Fruit fly (Drosophila melanogaster) whole organism, embryonic: Measurements from ENCODE around the gene CG14120.

Experiments
- ATbp ChIP-seq: fragments of 200-800 bp; sonication (Bioruptor generic); optimal IDR thresholded peaks from 2 replicates; lab custom pipeline; 2017; ENCODE audit warnings: missing biosample characterization, mild to moderate bottlenecking, missing genetic modification characterization, missing genetic modification reagents
- B-H2 ChIP-seq: fragments of 200-800 bp; sonication (Bioruptor generic); optimal IDR thresholded peaks from 2 replicates; lab custom pipeline; 2018; ENCODE audit warnings: missing biosample characterization, mild to moderate bottlenecking, missing genetic modification characterization
- BtbVII ChIP-seq: fragments of 200-800 bp; sonication (Bioruptor generic); optimal IDR thresholded peaks from 3 replicates; lab custom pipeline; 2017; ENCODE audit warnings: missing biosample characterization, mild to moderate bottlenecking, missing genetic modification characterization
- Bteb2 ChIP-seq: fragments of 200-800 bp; sonication (Bioruptor generic); optimal IDR thresholded peaks from 2 replicates; lab custom pipeline; 2016; ENCODE audit warnings: missing biosample characterization, missing genetic modification characterization
- CG11085 ChIP-seq: fragments of 200-800 bp; sonication (Bioruptor generic); IDR thresholded peaks from 2 replicates; pipeline ENCODE4 v1.3.6; 2022; ENCODE audit warnings: missing biosample characterization, missing genetic modification characterization
- CG13296 ChIP-seq: fragments of 200-800 bp; sonication (Bioruptor generic); optimal IDR thresholded peaks from 3 replicates; lab custom pipeline; 2018; ENCODE audit warnings: missing biosample characterization, mild to moderate bottlenecking, missing genetic modification characterization
- CG16779 ChIP-seq: fragments of 200-800 bp; sonication (Bioruptor generic); IDR thresholded peaks from 2 replicates; pipeline ENCODE4 v1.3.6; 2022; ENCODE audit warnings: missing biosample characterization, missing genetic modification characterization
- CG16813 ChIP-seq: fragments of 200-800 bp; sonication (Bioruptor generic); IDR thresholded peaks from 3 replicates; pipeline ENCODE4 v1.3.6; 2022; ENCODE audit warnings: missing biosample characterization, missing genetic modification characterization; ENCODE audit not compliant: partially characterized antibody
- CG34376 ChIP-seq: fragments of 200-800 bp; sonication (Bioruptor generic); optimal IDR thresholded peaks from 2 replicates; lab custom pipeline; 2018; ENCODE audit warnings: missing biosample characterization, mild to moderate bottlenecking, missing genetic modification characterization
- CG3995 ChIP-seq: fragments of 200-800 bp; sonication (Bioruptor generic); optimal IDR thresholded peaks from 3 replicates; lab custom pipeline; 2016; ENCODE audit warnings: missing biosample characterization, missing genetic modification characterization
- CG43689 ChIP-seq: fragments of 200-800 bp; sonication (Bioruptor generic); IDR thresholded peaks from 2 replicates; pipeline ENCODE4 v1.3.6; 2022; ENCODE audit warnings: missing biosample characterization, missing genetic modification characterization
- CG7357 ChIP-seq: fragments of 200-800 bp; sonication (Bioruptor generic); IDR thresholded peaks from 3 replicates; pipeline ENCODE4 v1.3.6; 2022; ENCODE audit warnings: missing biosample characterization, missing genetic modification characterization
- CG7963 ChIP-seq: fragments of 200-800 bp; sonication (Bioruptor generic); IDR thresholded peaks from 3 replicates; pipeline ENCODE4 v1.3.6; 2022; ENCODE audit warnings: missing biosample characterization, missing genetic modification characterization; ENCODE audit not compliant: partially characterized antibody
- CG8359 ChIP-seq: fragments of 200-800 bp; sonication (Bioruptor generic); optimal IDR thresholded peaks from 2 replicates; lab custom pipeline; 2017; ENCODE audit warnings: missing biosample characterization, mild to moderate bottlenecking, missing genetic modification characterization, borderline replicate concordance
- CG8388 ChIP-seq: fragments of 200-800 bp; sonication (Bioruptor generic); optimal IDR thresholded peaks from 2 replicates; lab custom pipeline; 2019; ENCODE audit warnings: missing biosample characterization, mild to moderate bottlenecking, missing genetic modification characterization, moderate library complexity
- CG9876 ChIP-seq: fragments of 200-800 bp; sonication (Bioruptor generic); optimal IDR thresholded peaks from 2 replicates; lab custom pipeline; 2016; ENCODE audit warnings: missing biosample characterization, missing genetic modification characterization
- CG9932 ChIP-seq: fragments of 200-800 bp; sonication (Bioruptor generic); IDR thresholded peaks from 2 replicates; pipeline ENCODE4 v1.3.6; 2022; ENCODE audit warnings: missing biosample characterization, missing genetic modification characterization
- Dad ChIP-seq: fragments of 200-800 bp; sonication (Bioruptor generic); optimal IDR thresholded peaks from 3 replicates; lab custom pipeline; 2016; ENCODE audit warnings: missing biosample characterization, missing genetic modification characterization
- H2.0 ChIP-seq: fragments of 200-800 bp; sonication (Bioruptor generic); IDR thresholded peaks from 2 replicates; pipeline ENCODE4 v1.3.6; 2022; ENCODE audit warnings: missing biosample characterization, missing genetic modification characterization
- HHEX ChIP-seq: fragments of 200-800 bp; sonication (Bioruptor generic); optimal IDR thresholded peaks from 3 replicates; lab custom pipeline; 2017; ENCODE audit warnings: missing biosample characterization, mild to moderate bottlenecking, missing genetic modification characterization, missing genetic modification reagents
- Hey ChIP-seq: fragments of 200-800 bp; sonication (Bioruptor generic); optimal IDR thresholded peaks from 3 replicates; lab custom pipeline; 2018; ENCODE audit warnings: missing biosample characterization, mild to moderate bottlenecking, missing genetic modification characterization
- Hr39 ChIP-seq: fragments of >200 bp; optimal IDR thresholded peaks from 2 replicates; lab custom pipeline; 2017
- Hr78 ChIP-seq, 2 experiments: fragments of 200-800 bp in 1 of 2; fragments of >200 bp in 1 of 2; sonication (Bioruptor generic) in 1 of 2; optimal IDR thresholded peaks; 2 replicates each; lab custom pipeline; 2017 to 2019; ENCODE audit warnings: missing biosample characterization in 2 of 2, missing genetic modification characterization in 2 of 2, mild to moderate bottlenecking in 1 of 2, moderate library complexity in 1 of 2
- Meics ChIP-seq: fragments of 200-800 bp; sonication (Bioruptor generic); optimal IDR thresholded peaks from 2 replicates; lab custom pipeline; 2017; ENCODE audit warnings: missing biosample characterization, mild to moderate bottlenecking, missing genetic modification characterization
- Mes4 ChIP-seq: fragments of 200-800 bp; sonication (Bioruptor generic); optimal IDR thresholded peaks from 2 replicates; lab custom pipeline; 2016; ENCODE audit warnings: missing biosample characterization, missing genetic modification characterization
- Nf-YA ChIP-seq: fragments of 200-800 bp; sonication (Bioruptor generic); IDR thresholded peaks from 2 replicates; pipeline ENCODE4 v1.3.6; 2022; ENCODE audit warnings: missing biosample characterization, missing genetic modification characterization
- Ravus ChIP-seq: fragments of 200-800 bp; sonication (Bioruptor generic); IDR thresholded peaks from 2 replicates; pipeline ENCODE4 v1.3.6; 2022; ENCODE audit warnings: missing biosample characterization, missing genetic modification characterization
- Sox100B ChIP-seq: fragments of 200-800 bp; sonication (Bioruptor generic); optimal IDR thresholded peaks from 3 replicates; lab custom pipeline; 2018; ENCODE audit warnings: missing biosample characterization, mild to moderate bottlenecking, missing genetic modification characterization
- Sox102F ChIP-seq: fragments of 200-800 bp; sonication (Bioruptor generic); optimal IDR thresholded peaks from 2 replicates; lab custom pipeline; 2018; ENCODE audit warnings: missing biosample characterization, mild to moderate bottlenecking, missing genetic modification characterization, moderate library complexity
- Taf1 ChIP-seq: fragments of 200-800 bp; sonication (Bioruptor generic); IDR thresholded peaks from 2 replicates; pipeline ENCODE4 v1.3.6; 2022; ENCODE audit warnings: missing biosample characterization, missing genetic modification characterization
- Usf ChIP-seq: fragments of 200-800 bp; sonication (Bioruptor generic); optimal IDR thresholded peaks from 2 replicates; lab custom pipeline; 2017; ENCODE audit warnings: missing genotype, missing biosample characterization, missing genetic modification characterization
- YL-1 ChIP-seq: fragments of 200-800 bp; sonication (Bioruptor generic); optimal IDR thresholded peaks from 3 replicates; lab custom pipeline; 2017; ENCODE audit warnings: missing biosample characterization, mild to moderate bottlenecking, missing genetic modification characterization
- chinmo ChIP-seq: fragments of 200-800 bp; sonication (Bioruptor generic); IDR thresholded peaks from 4 replicates; pipeline ENCODE4 v1.3.6; 2022; ENCODE audit warnings: missing biosample characterization, missing genetic modification characterization; ENCODE audit not compliant: partially characterized antibody
- ci ChIP-seq: fragments of 200-800 bp; sonication (Bioruptor generic); IDR thresholded peaks from 3 replicates; pipeline ENCODE4 v1.3.6; 2022; ENCODE audit warnings: missing biosample characterization, missing genetic modification characterization
- crc ChIP-seq: fragments of 200-800 bp; sonication (Bioruptor generic); optimal IDR thresholded peaks from 2 replicates; lab custom pipeline; 2016; ENCODE audit warnings: missing biosample characterization, missing genetic modification characterization
- ems ChIP-seq: fragments of 200-800 bp; sonication (Bioruptor generic); optimal IDR thresholded peaks from 3 replicates; lab custom pipeline; 2016; ENCODE audit warnings: missing biosample characterization, missing genetic modification characterization
- gfzf ChIP-seq: fragments of 200-800 bp; sonication (Bioruptor generic); optimal IDR thresholded peaks from 2 replicates; lab custom pipeline; 2016; ENCODE audit warnings: missing biosample characterization, mild to moderate bottlenecking, missing genetic modification characterization, moderate library complexity
- her ChIP-seq: fragments of 200-800 bp; sonication (Bioruptor generic); optimal IDR thresholded peaks from 2 replicates; lab custom pipeline; 2016; ENCODE audit warnings: missing biosample characterization, missing genetic modification characterization
- klu ChIP-seq: fragments of 200-800 bp; sonication (Bioruptor generic); IDR thresholded peaks from 2 replicates; pipeline ENCODE4 v1.3.6; 2022; ENCODE audit warnings: missing biosample characterization, missing genetic modification characterization
- oc ChIP-seq: fragments of 200-800 bp; sonication (Bioruptor generic); optimal IDR thresholded peaks from 2 replicates; lab custom pipeline; 2018; ENCODE audit warnings: missing biosample characterization, mild to moderate bottlenecking, missing genetic modification characterization, moderate library complexity
- pb ChIP-seq: fragments of 200-800 bp; sonication (Bioruptor generic); optimal IDR thresholded peaks from 3 replicates; lab custom pipeline; 2016; ENCODE audit warnings: missing biosample characterization, missing genetic modification characterization
- pros ChIP-seq: fragments of 200-800 bp; sonication (Bioruptor generic); optimal IDR thresholded peaks from 3 replicates; lab custom pipeline; 2019; ENCODE audit warnings: missing biosample characterization, mild to moderate bottlenecking, missing genetic modification characterization, moderate library complexity
- repo ChIP-seq: fragments of 200-800 bp; sonication (Bioruptor generic); optimal IDR thresholded peaks from 2 replicates; lab custom pipeline; 2016; ENCODE audit warnings: missing biosample characterization, missing genetic modification characterization
- rib ChIP-seq: fragments of 200-800 bp; sonication (Bioruptor generic); IDR thresholded peaks from 2 replicates; pipeline ENCODE4 v1.3.6; 2022; ENCODE audit warnings: missing biosample characterization, missing genetic modification characterization
- schlank ChIP-seq: fragments of 200-800 bp; sonication (Bioruptor generic); optimal IDR thresholded peaks from 2 replicates; lab custom pipeline; 2018; ENCODE audit warnings: missing biosample characterization, mild to moderate bottlenecking, missing genetic modification characterization
- stwl ChIP-seq: fragments of 200-800 bp; sonication (Bioruptor generic); optimal IDR thresholded peaks from 3 replicates; lab custom pipeline; 2018; ENCODE audit warnings: missing biosample characterization, mild to moderate bottlenecking, missing genetic modification characterization, moderate library complexity
- trem ChIP-seq: fragments of 200-800 bp; optimal IDR thresholded peaks from 3 replicates; lab custom pipeline; 2019; ENCODE audit warnings: missing biosample characterization, mild to moderate bottlenecking, missing genetic modification characterization, moderate library complexity
- zfh2 ChIP-seq: fragments of 200-800 bp; sonication (Bioruptor generic); optimal IDR thresholded peaks from 2 replicates; lab custom pipeline; 2016; ENCODE audit warnings: missing biosample characterization, missing genetic modification characterization

The CG14120 gene

DNA sequence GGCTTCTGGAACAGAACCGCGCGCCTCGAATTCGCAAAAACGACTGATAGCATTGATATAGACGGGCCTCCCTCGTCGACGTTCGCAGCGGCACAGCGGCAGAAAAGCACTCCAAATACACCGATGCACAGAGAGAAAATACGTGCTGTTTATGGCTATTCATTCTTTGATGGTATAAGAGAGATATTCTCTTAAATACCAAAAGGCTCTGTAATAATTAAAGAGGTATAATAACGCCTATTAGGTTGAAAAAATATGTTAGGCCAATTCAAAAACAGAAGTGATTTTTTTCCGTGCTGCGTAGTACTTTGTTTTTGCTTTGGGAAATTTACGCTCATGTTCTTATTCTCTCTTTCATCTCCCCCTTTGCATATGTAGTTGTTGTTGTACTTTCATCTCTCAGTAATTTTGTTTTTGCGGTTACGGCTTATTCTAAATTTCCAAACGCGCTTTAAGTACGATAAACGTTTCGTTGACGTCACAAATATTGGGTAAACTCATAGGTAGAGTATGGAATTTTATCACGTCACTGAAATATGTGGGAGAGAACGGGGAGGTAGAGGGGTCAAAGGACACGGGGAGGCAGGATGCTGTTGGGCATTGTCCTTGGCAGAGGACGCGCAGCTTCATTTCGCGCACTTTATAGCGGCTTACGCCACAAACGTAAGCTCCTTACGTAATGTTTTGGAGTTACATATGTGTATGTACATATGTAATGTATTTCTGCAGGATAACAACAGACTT, 41.6 kb upstream of the CG14120 start, which contains the start of gene nebu (continued):
- TF ChIP-seq trem (tag; lab: Kevin White, UChicago): peak; percentile 57
- TF ChIP-seq CG3995 (GFP tag; lab: Kevin White, UChicago): peak; percentile 81
- TF ChIP-seq repo (GFP tag; lab: Kevin White, UChicago): peak; percentile 94
- peak; percentile 98 for TF ChIP-seq CG9932 (GFP tag; lab: Robert Waterston, UW)
- TF ChIP-seq CG43689 (GFP tag; lab: Robert Waterston, UW): peak; percentile 89
- TF ChIP-seq Hey (tag; lab: Kevin White, UChicago): peak; percentile 83
- peak; percentile 83 for TF ChIP-seq Mes4 (GFP tag; lab: Kevin White, UChicago)
- peak; percentile 98 for TF ChIP-seq zfh2 (GFP tag; lab: Kevin White, UChicago)
- peak; percentile 97 for TF ChIP-seq CG34376 (GFP tag; lab: Kevin White, UChicago)
- TF ChIP-seq CG13296 (GFP tag; lab: Kevin White, UChicago): peak; percentile 95
- TF ChIP-seq CG7357 (GFP tag; lab: Robert Waterston, UW): peak; percentile 88
- peak; percentile 93 for TF ChIP-seq Nf-YA (GFP tag; lab: Robert Waterston, UW)
- no peak for TF ChIP-seq chinmo (GFP tag; lab: Robert Waterston, UW)
- TF ChIP-seq gfzf (GFP tag; lab: Kevin White, UChicago): peak; percentile 17
- peak; percentile 90 for TF ChIP-seq ATbp
- peak; percentile 96 for TF ChIP-seq schlank (tag; lab: Kevin White, UChicago)
- peak; percentile 96 for TF ChIP-seq her (GFP tag; lab: Kevin White, UChicago)
- TF ChIP-seq Sox100B (GFP tag; lab: Kevin White, UChicago): peak; percentile 87
- TF ChIP-seq YL-1 (GFP tag; lab: Kevin White, UChicago): peak; percentile 55
- no peak; the same call in 1 of the 2 replicates for TF ChIP-seq CG11085 (GFP tag; lab: Robert Waterston, UW)
- no peak for TF ChIP-seq CG7963 (GFP tag; lab: Robert Waterston, UW)
- TF ChIP-seq Hr78 (GFP tag; optimal IDR thresholded peaks at IDR 0.05; lab: Kevin White, UChicago): no peak
- TF ChIP-seq stwl (tag; lab: Kevin White, UChicago): no peak
- peak; percentile 92 for TF ChIP-seq Usf
- TF ChIP-seq Bteb2: peak; percentile 98
- TF ChIP-seq ems (GFP tag; lab: Kevin White, UChicago): peak; percentile 95
- peak; percentile 95 for TF ChIP-seq crc (GFP tag; lab: Kevin White, UChicago)
- TF ChIP-seq H2.0 (GFP tag; lab: Robert Waterston, UW): peak; percentile 93
- no peak for TF ChIP-seq oc (tag; lab: Kevin White, UChicago)
- TF ChIP-seq CG8359 (GFP tag; lab: Kevin White, UChicago): peak; percentile 63
- peak; percentile 95 for TF ChIP-seq Sox102F (GFP tag; lab: Kevin White, UChicago)
- TF ChIP-seq CG9876: peak; percentile 92
- TF ChIP-seq Dad (GFP tag; lab: Kevin White, UChicago): peak; percentile 94
- no peak; the same call in none of the 3 replicates for TF ChIP-seq ci (GFP tag; lab: Robert Waterston, UW)
- TF ChIP-seq CG8388: peak; percentile 84
- peak; percentile 97 for TF ChIP-seq HHEX (GFP tag; lab: Kevin White, UChicago)
- TF ChIP-seq rib (GFP tag; lab: Robert Waterston, UW): peak; percentile 98
- TF ChIP-seq CG16779 (GFP tag; lab: Robert Waterston, UW): peak; percentile 96
- TF ChIP-seq Hr39 (lab: Kevin White, UChicago): no peak
- TF ChIP-seq pb (GFP tag; lab: Kevin White, UChicago): peak; percentile 91
- peak; percentile 93 for TF ChIP-seq Ravus
- TF ChIP-seq pros: no peak
- peak; percentile 94 for TF ChIP-seq klu (GFP tag; lab: Robert Waterston, UW)
- TF ChIP-seq BtbVII (GFP tag; lab: Kevin White, UChicago): peak; percentile 97
- no peak for TF ChIP-seq CG16813
- peak; percentile 94 for TF ChIP-seq Taf1
- peak; percentile 96 for TF ChIP-seq B-H2 (GFP tag; lab: Kevin White, UChicago)
- TF ChIP-seq Meics: peak; percentile 98
